Fruit fly (Drosophila melanogaster): ENCODE measurements around the gene nmo.

Gene nmo

dm6 chr3L:7978777-7979649 lies at the start of gene nmo:
Gene nmo (plus strand): TSS chr3L:7979046.
- no peak for TF ChIP-seq h (optimal IDR thresholded peaks at IDR 0.05)
- TF ChIP-seq Myc (optimal IDR thresholded peaks at IDR 0.05): no peak
- TF ChIP-seq ttk (optimal IDR thresholded peaks at IDR 0.05): no peak
- TF ChIP-seq Sin3A (optimal IDR thresholded peaks at IDR 0.05): no peak
- no peak for TF ChIP-seq insv (optimal IDR thresholded peaks at IDR 0.05)
- no peak for TF ChIP-seq psq (optimal IDR thresholded peaks at IDR 0.05)

dm6 chr3L:7934200-7934599 lies 44.6 kb upstream of the nmo start:
- no peak for TF ChIP-seq ttk (optimal IDR thresholded peaks at IDR 0.05)
- no peak for TF ChIP-seq insv (optimal IDR thresholded peaks at IDR 0.05)
- TF ChIP-seq Myc (optimal IDR thresholded peaks at IDR 0.05): no peak
- TF ChIP-seq psq (optimal IDR thresholded peaks at IDR 0.05): no peak
- no peak for TF ChIP-seq Sin3A (optimal IDR thresholded peaks at IDR 0.05)
- TF ChIP-seq h (optimal IDR thresholded peaks at IDR 0.05): no peak

dm6 chr3L:7934857-7935256 lies 44.0 kb upstream of the nmo start:
- TF ChIP-seq Myc (optimal IDR thresholded peaks at IDR 0.05) (no peak), ttk (optimal IDR thresholded peaks at IDR 0.05) (no peak), psq (optimal IDR thresholded peaks at IDR 0.05) (no peak), Sin3A (optimal IDR thresholded peaks at IDR 0.05) (no peak), insv (optimal IDR thresholded peaks at IDR 0.05) (no peak), h (optimal IDR thresholded peaks at IDR 0.05) (no peak)

dm6 chr3L:7935409-7935932 lies 43.4 kb upstream of the nmo start:
- TF ChIP-seq psq (optimal IDR thresholded peaks at IDR 0.05) (no peak), ttk (optimal IDR thresholded peaks at IDR 0.05) (no peak), insv (optimal IDR thresholded peaks at IDR 0.05) (no peak), Myc (optimal IDR thresholded peaks at IDR 0.05) (no peak), Sin3A (optimal IDR thresholded peaks at IDR 0.05) (no peak), h (optimal IDR thresholded peaks at IDR 0.05) (no peak)

dm6 chr3L:7935933-7936494 lies 42.8 kb upstream of the nmo start, which contains the start of the genes syd and Srp9:
Gene syd (minus strand): TSS chr3L:7936120.
Gene Srp9 (plus strand): TSS chr3L:7936373.
- TF ChIP-seq Sin3A (optimal IDR thresholded peaks at IDR 0.05) (no peak), insv (optimal IDR thresholded peaks at IDR 0.05) (no peak), h (optimal IDR thresholded peaks at IDR 0.05) (no peak), Myc (optimal IDR thresholded peaks at IDR 0.05) (no peak), psq (optimal IDR thresholded peaks at IDR 0.05) (no peak), ttk (optimal IDR thresholded peaks at IDR 0.05) (no peak)

dm6 chr3L:7938638-7939037 lies 40.2 kb upstream of the nmo start:
- TF ChIP-seq insv (optimal IDR thresholded peaks at IDR 0.05) (no peak), psq (optimal IDR thresholded peaks at IDR 0.05) (no peak), Sin3A (optimal IDR thresholded peaks at IDR 0.05) (no peak), ttk (optimal IDR thresholded peaks at IDR 0.05) (no peak), Myc (optimal IDR thresholded peaks at IDR 0.05) (no peak)

- TF ChIP-seq psq (optimal IDR thresholded peaks at IDR 0.05) (no peak), Sin3A (optimal IDR thresholded peaks at IDR 0.05) (no peak), h (optimal IDR thresholded peaks at IDR 0.05) (no peak), ttk (optimal IDR thresholded peaks at IDR 0.05) (no peak), insv (optimal IDR thresholded peaks at IDR 0.05) (no peak), Myc (optimal IDR thresholded peaks at IDR 0.05) (no peak)
Measured at dm6 chr3L:7940558-7941238, 38.1 kb upstream of the nmo start.

dm6 chr3L:7941514-7941913 lies 37.3 kb upstream of the nmo start:
- TF ChIP-seq psq (optimal IDR thresholded peaks at IDR 0.05) (no peak), Myc (optimal IDR thresholded peaks at IDR 0.05) (no peak), ttk (optimal IDR thresholded peaks at IDR 0.05) (no peak), Sin3A (optimal IDR thresholded peaks at IDR 0.05) (no peak), h (optimal IDR thresholded peaks at IDR 0.05) (no peak), insv (optimal IDR thresholded peaks at IDR 0.05) (no peak)

- TF ChIP-seq Sin3A (optimal IDR thresholded peaks at IDR 0.05) (no peak), h (optimal IDR thresholded peaks at IDR 0.05) (no peak), Myc (optimal IDR thresholded peaks at IDR 0.05) (no peak), psq (optimal IDR thresholded peaks at IDR 0.05) (no peak), insv (optimal IDR thresholded peaks at IDR 0.05) (no peak), ttk (optimal IDR thresholded peaks at IDR 0.05) (no peak)
Measured at dm6 chr3L:7942403-7942952, 36.4 kb upstream of the nmo start.

dm6 chr3L:7943046-7943445 lies 35.8 kb upstream of the nmo start:
- TF ChIP-seq h (optimal IDR thresholded peaks at IDR 0.05) (no peak), ttk (optimal IDR thresholded peaks at IDR 0.05) (no peak), Sin3A (optimal IDR thresholded peaks at IDR 0.05) (no peak), insv (optimal IDR thresholded peaks at IDR 0.05) (no peak), Myc (optimal IDR thresholded peaks at IDR 0.05) (no peak), psq (optimal IDR thresholded peaks at IDR 0.05) (no peak)

dm6 chr3L:7943950-7944349 lies 34.9 kb upstream of the nmo start:
- no peak for TF ChIP-seq Sin3A (optimal IDR thresholded peaks at IDR 0.05)
- no peak for TF ChIP-seq Myc (optimal IDR thresholded peaks at IDR 0.05)
- TF ChIP-seq psq (optimal IDR thresholded peaks at IDR 0.05): no peak
- no peak for TF ChIP-seq ttk (optimal IDR thresholded peaks at IDR 0.05)
- no peak for TF ChIP-seq insv (optimal IDR thresholded peaks at IDR 0.05)
- TF ChIP-seq h (optimal IDR thresholded peaks at IDR 0.05): no peak
